Worm (Caenorhabditis elegans) whole organism, early embryonic: ENCODE measurements around the gene C44B11.6.

Experiments
- B0310.2 ChIP-seq: sonication (generic microtip); optimal IDR thresholded peaks from 2 replicates; lab custom pipeline; 2016; ENCODE audit warnings: mild to moderate bottlenecking, missing genetic modification characterization, missing compliant biosample characterization
- F13C5.2 ChIP-seq: sonication (generic microtip); optimal IDR thresholded peaks from 2 replicates; lab custom pipeline; 2017; ENCODE audit warnings: mild to moderate bottlenecking, missing genetic modification characterization, inconsistent platforms, missing compliant biosample characterization
- aly-1 ChIP-seq: sonication (generic microtip); optimal IDR thresholded peaks from 2 replicates; lab custom pipeline; 2016; ENCODE audit warnings: missing genetic modification characterization, missing compliant biosample characterization
- ama-1 ChIP-seq: fragments of 150-350 bp; optimal IDR thresholded peaks from 2 replicates; lab custom pipeline; 2014
- ceh-13 ChIP-seq: fragments of 200-800 bp; sonication (Bioruptor generic); optimal IDR thresholded peaks from 2 replicates; lab custom pipeline; 2018; ENCODE audit warnings: mild to moderate bottlenecking, missing genetic modification characterization, missing compliant biosample characterization
- ceh-36 ChIP-seq: sonication (generic microtip); optimal IDR thresholded peaks from 2 replicates; lab custom pipeline; 2016; ENCODE audit warnings: missing genetic modification characterization, inconsistent platforms, missing compliant biosample characterization
- ets-7 ChIP-seq: sonication (generic microtip); optimal IDR thresholded peaks from 2 replicates; lab custom pipeline; 2016; ENCODE audit warnings: missing genotype, missing genetic modification characterization, missing compliant biosample characterization
- flt-1 ChIP-seq: fragments of 200-800 bp; sonication (Bioruptor generic); IDR thresholded peaks from 2 replicates; pipeline ENCODE4 v1.3.6; 2022; ENCODE audit warnings: missing genetic modification characterization, missing compliant biosample characterization
- hmbx-1 ChIP-seq: sonication (generic microtip); optimal IDR thresholded peaks from 2 replicates; lab custom pipeline; 2016; ENCODE audit warnings: mild to moderate bottlenecking, missing genetic modification characterization, missing compliant biosample characterization
- hmg-4 ChIP-seq: fragments of 200-800 bp; sonication (Bioruptor generic); optimal IDR thresholded peaks from 2 replicates; lab custom pipeline; 2018; ENCODE audit warnings: mild to moderate bottlenecking, missing genetic modification characterization, missing compliant biosample characterization
- hnd-1 ChIP-seq: sonication (generic microtip); optimal IDR thresholded peaks from 2 replicates; lab custom pipeline; 2016; ENCODE audit warnings: missing genetic modification characterization, missing compliant biosample characterization
- pes-1 ChIP-seq: fragments of 200-800 bp; sonication (Bioruptor generic); IDR thresholded peaks from 2 replicates; pipeline ENCODE4 v1.3.6; 2022; ENCODE audit warnings: missing genetic modification reagents, missing genetic modification characterization, missing compliant biosample characterization
- scrt-1 ChIP-seq: fragments of 200-800 bp; sonication (Bioruptor generic); IDR thresholded peaks from 2 replicates; pipeline ENCODE4 v1.3.6; 2022; ENCODE audit warnings: missing genetic modification characterization, missing compliant biosample characterization
- sea-1 ChIP-seq: fragments of 200-800 bp; sonication (Bioruptor generic); conservative IDR thresholded peaks from 2 replicates; pipeline ENCODE4 v1.3.6; 2022; ENCODE audit warnings: missing genetic modification characterization, missing compliant biosample characterization
- tbx-11 ChIP-seq: fragments of 200-800 bp; sonication (Bioruptor generic); IDR thresholded peaks from 2 replicates; pipeline ENCODE4 v1.3.6; 2022; ENCODE audit warnings: missing genetic modification characterization, missing compliant biosample characterization
- tbx-37 ChIP-seq: fragments of 200-800 bp; sonication (Bioruptor generic); conservative IDR thresholded peaks from 2 replicates; pipeline ENCODE4 v1.3.6; 2022; ENCODE audit warnings: missing genetic modification reagents, missing genetic modification characterization, missing compliant biosample characterization
- tra-4 ChIP-seq: sonication (generic microtip); optimal IDR thresholded peaks from 2 replicates; lab custom pipeline; 2017; ENCODE audit warnings: missing genetic modification characterization, missing compliant biosample characterization

The C44B11.6 gene

ce11 chrIII:3190660-3191059 is 37.7 kb downstream of the C44B11.6 start:
- TF ChIP-seq ama-1 (lab: Kevin White, UChicago), result no peak
- TF ChIP-seq aly-1 (tag; lab: Kevin White, UChicago), result no peak
- TF ChIP-seq hmg-4, result no peak
- TF ChIP-seq ceh-13 (GFP tag; lab: Kevin White, UChicago), result no peak
- no peak for TF ChIP-seq tra-4
- TF ChIP-seq hmbx-1 (tag; lab: Kevin White, UChicago), result no peak
- TF ChIP-seq sea-1, result no peak

ce11 chrIII:3191195-3191594 is 38.2 kb downstream of the C44B11.6 start, which contains the start of gene R148.8:
Gene R148.8 (plus strand): TSS chrIII:3191495.
- TF ChIP-seq sea-1 (no peak), ets-7 (tag; lab: Kevin White, UChicago) (no peak), scrt-1 (GFP tag; lab: Robert Waterston, UW) (no peak), B0310.2 (tag; lab: Kevin White, UChicago) (no peak)

DNA sequence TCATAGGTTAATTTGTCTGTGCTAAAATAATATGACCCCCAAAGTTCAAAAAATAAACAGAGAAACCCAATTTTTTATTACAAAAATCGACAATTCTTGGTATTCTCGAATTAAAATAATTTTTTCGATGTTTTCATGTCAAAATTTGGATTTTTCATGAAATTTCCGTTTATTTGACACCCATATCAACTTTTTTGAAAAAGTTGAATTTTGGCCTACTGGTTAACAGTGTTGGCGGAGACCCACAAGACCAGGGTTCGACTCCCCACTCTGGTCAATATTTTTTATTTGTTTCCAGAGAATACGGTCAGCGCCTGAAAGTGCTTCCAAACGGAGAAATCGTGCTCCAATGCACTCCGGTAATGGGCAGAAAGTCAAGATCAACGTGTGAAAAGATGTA is 38.8 kb downstream of the C44B11.6 start:
- TF ChIP-seq scrt-1 (GFP tag; lab: Robert Waterston, UW) (no peak), pes-1 (GFP tag; lab: Robert Waterston, UW) (no peak)

DNA sequence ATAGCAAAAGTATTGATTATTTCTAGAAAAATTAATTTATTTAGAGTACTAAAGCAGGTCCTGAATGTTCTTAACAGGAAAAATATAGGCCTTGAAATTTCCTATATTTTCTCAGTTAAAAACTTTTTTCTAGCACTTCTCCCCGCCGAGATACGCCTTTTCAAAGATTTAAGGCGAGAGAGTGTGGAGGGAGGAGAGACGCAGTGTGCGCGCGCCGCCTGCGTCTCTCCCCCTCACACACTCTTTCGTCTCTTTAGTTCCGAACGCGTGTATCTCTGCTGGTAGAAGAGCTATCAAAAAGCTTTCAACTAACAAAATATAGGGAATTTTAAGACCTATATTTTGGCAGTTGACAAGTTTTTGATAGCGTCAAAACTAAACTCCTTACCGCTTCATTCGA is 45.0 kb downstream of the C44B11.6 start:
- no peak for TF ChIP-seq ceh-36
- TF ChIP-seq hmg-4, result no peak
- TF ChIP-seq ets-7 (tag; lab: Kevin White, UChicago), result no peak
- TF ChIP-seq tbx-37 (GFP tag; lab: Robert Waterston, UW), result no peak
- no peak for TF ChIP-seq scrt-1 (GFP tag; lab: Robert Waterston, UW)
- TF ChIP-seq hnd-1 (tag; lab: Kevin White, UChicago), result no peak
- TF ChIP-seq tra-4, result no peak
- TF ChIP-seq sea-1, result no peak
- TF ChIP-seq aly-1 (tag; lab: Kevin White, UChicago), result no peak
- no peak for TF ChIP-seq hmbx-1 (tag; lab: Kevin White, UChicago)
- TF ChIP-seq tbx-11 (GFP tag; lab: Robert Waterston, UW), result no peak
- TF ChIP-seq B0310.2 (tag; lab: Kevin White, UChicago), result no peak
- no peak for TF ChIP-seq ama-1 (lab: Kevin White, UChicago)
- TF ChIP-seq flt-1 (GFP tag; lab: Robert Waterston, UW), result no peak

- TF ChIP-seq hmg-4 (no peak), sea-1 (no peak), ceh-36 (no peak), scrt-1 (GFP tag; lab: Robert Waterston, UW) (no peak), hnd-1 (tag; lab: Kevin White, UChicago) (no peak), ets-7 (tag; lab: Kevin White, UChicago) (no peak), tbx-11 (GFP tag; lab: Robert Waterston, UW) (no peak), hmbx-1 (tag; lab: Kevin White, UChicago) (no peak), flt-1 (GFP tag; lab: Robert Waterston, UW) (no peak), aly-1 (tag; lab: Kevin White, UChicago) (no peak), B0310.2 (tag; lab: Kevin White, UChicago) (no peak), tbx-37 (GFP tag; lab: Robert Waterston, UW) (no peak), ceh-13 (GFP tag; lab: Kevin White, UChicago) (no peak), pes-1 (GFP tag; lab: Robert Waterston, UW) (no peak), F13C5.2 (no peak), tra-4 (no peak)
Observed at ce11 chrIII:3198307-3198706, 45.4 kb downstream of the C44B11.6 start, which contains the start of gene R148.7. Gene R148.7 (minus strand): TSS chrIII:3198407.

DNA sequence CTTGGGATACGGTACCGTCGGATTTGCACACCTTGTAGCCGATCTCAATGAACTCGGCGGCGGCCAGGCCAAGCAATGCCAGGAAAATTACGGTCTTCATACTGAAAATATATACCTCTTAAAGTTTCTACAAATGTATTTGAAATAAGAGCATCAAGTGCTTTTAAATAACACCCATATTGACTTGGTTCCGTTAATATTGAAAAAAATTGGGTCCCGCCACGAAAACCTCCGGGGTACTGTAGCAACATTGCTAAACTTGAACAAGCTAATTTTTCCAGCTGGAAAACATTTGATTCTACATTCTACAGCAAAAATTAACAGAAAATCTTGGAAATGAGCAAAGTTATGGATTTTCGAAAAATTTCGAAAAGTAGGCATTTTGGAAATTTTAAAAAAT is 46.5 kb downstream of the C44B11.6 start, which contains the start of gene heh-1:
Gene heh-1, minus strand, starts transcription at position 101 of the 400 bp plus-strand sequence.
- TF ChIP-seq sea-1 (no peak), hnd-1 (tag; lab: Kevin White, UChicago) (no peak), scrt-1 (GFP tag; lab: Robert Waterston, UW) (no peak), tbx-11 (GFP tag; lab: Robert Waterston, UW) (no peak), hmbx-1 (tag; lab: Kevin White, UChicago) (no peak), hmg-4 (no peak), ets-7 (tag; lab: Kevin White, UChicago) (no peak), F13C5.2 (no peak), tbx-37 (GFP tag; lab: Robert Waterston, UW) (no peak), tra-4 (no peak), pes-1 (GFP tag; lab: Robert Waterston, UW) (no peak), flt-1 (GFP tag; lab: Robert Waterston, UW) (no peak)

ce11 chrIII:3200563-3200962 is 47.6 kb downstream of the C44B11.6 start:
- TF ChIP-seq sea-1 (no peak), aly-1 (tag; lab: Kevin White, UChicago) (no peak), scrt-1 (GFP tag; lab: Robert Waterston, UW) (no peak), hmg-4 (no peak), tra-4 (no peak), B0310.2 (tag; lab: Kevin White, UChicago) (no peak), ceh-36 (no peak), tbx-37 (GFP tag; lab: Robert Waterston, UW) (no peak), F13C5.2 (no peak), ets-7 (tag; lab: Kevin White, UChicago) (no peak), tbx-11 (GFP tag; lab: Robert Waterston, UW) (no peak), hnd-1 (tag; lab: Kevin White, UChicago) (no peak), hmbx-1 (tag; lab: Kevin White, UChicago) (no peak), ceh-13 (GFP tag; lab: Kevin White, UChicago) (no peak), ama-1 (lab: Kevin White, UChicago) (no peak), pes-1 (GFP tag; lab: Robert Waterston, UW) (no peak), flt-1 (GFP tag; lab: Robert Waterston, UW) (no peak)
